Worm (Caenorhabditis elegans): ENCODE results near the gene clk-1.

DNA sequence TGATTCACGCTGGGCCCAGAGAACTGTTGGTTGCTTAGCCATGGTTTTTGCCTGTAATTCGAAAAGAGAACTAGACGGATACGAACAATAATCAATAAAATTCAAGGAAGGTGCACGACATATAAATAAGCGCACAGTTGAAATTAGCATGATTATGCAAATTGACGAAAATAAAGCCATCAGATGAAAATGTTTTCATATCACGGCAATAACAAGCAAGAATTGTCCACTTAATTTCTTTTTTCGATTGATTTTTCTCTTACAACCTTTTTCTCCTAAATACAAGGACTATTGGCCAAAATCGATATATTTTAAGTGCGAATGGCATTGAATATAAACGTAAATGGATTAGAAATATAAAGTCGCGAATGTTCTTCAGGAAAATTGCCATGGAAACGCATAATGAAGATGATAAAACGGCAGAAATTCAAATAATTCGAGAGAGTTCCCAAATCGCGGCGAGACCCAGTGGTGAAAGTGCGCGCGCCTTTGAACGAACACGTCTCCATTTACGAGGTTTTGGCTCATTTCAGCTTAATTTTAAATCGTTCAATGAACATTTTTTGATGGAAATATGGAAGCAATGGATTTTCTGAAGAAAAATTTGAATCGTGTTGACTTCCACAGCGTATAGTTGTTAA is 2.9 kb upstream of the clk-1 start, which contains the start of the genes daf-41 and toc-1:
- TF ChIP-seq sea-2 (GFP tag; optimal IDR thresholded peaks at IDR 0.05): no peak
- TF ChIP-seq daf-12 (tag; optimal IDR thresholded peaks at IDR 0.05): no peak
- TF ChIP-seq ztf-4 (tag; optimal IDR thresholded peaks at IDR 0.05): no peak

All from whole organism, L3 larva.